Fruit fly (Drosophila melanogaster) whole organism, embryonic: ENCODE measurements around the gene CG31231.
A peak's percentile ranks its signal among the peaks of the same experiment; 100 is the strongest.

ENCODE experiments used
- B-H2 ChIP-seq: fragments of 200-800 bp; sonication (Bioruptor generic); optimal IDR thresholded peaks from 2 replicates; lab custom pipeline; 2018; ENCODE audit warnings: missing biosample characterization, mild to moderate bottlenecking, missing genetic modification characterization
- CG11085 ChIP-seq: fragments of 200-800 bp; sonication (Bioruptor generic); IDR thresholded peaks from 2 replicates; pipeline ENCODE4 v1.3.6; 2022; ENCODE audit warnings: missing biosample characterization, missing genetic modification characterization
- CG12104 ChIP-seq: fragments of 200-800 bp; sonication (Bioruptor generic); optimal IDR thresholded peaks from 3 replicates; lab custom pipeline; 2016; ENCODE audit warnings: missing biosample characterization, missing genetic modification characterization
- CG12299 ChIP-seq: fragments of 200-800 bp; sonication (Bioruptor generic); optimal IDR thresholded peaks from 2 replicates; lab custom pipeline; 2018; ENCODE audit warnings: missing biosample characterization, mild to moderate bottlenecking, missing genetic modification characterization
- CG14710 ChIP-seq: fragments of 200-800 bp; sonication (Bioruptor generic); optimal IDR thresholded peaks from 3 replicates; lab custom pipeline; 2019; ENCODE audit warnings: missing biosample characterization, mild to moderate bottlenecking, missing genetic modification characterization, moderate library complexity
- CG15011 ChIP-seq: fragments of 200-800 bp; sonication (Bioruptor generic); optimal IDR thresholded peaks from 3 replicates; lab custom pipeline; 2018; ENCODE audit warnings: missing biosample characterization, mild to moderate bottlenecking, missing genetic modification characterization
- CG18011 ChIP-seq: fragments of 200-800 bp; sonication (Bioruptor generic); optimal IDR thresholded peaks from 2 replicates; lab custom pipeline; 2017; ENCODE audit warnings: missing biosample characterization, missing genetic modification characterization, mild to moderate bottlenecking, moderate library complexity, missing genotype
- CG30403 ChIP-seq: fragments of 200-800 bp; sonication (Bioruptor generic); optimal IDR thresholded peaks from 3 replicates; lab custom pipeline; 2016; ENCODE audit warnings: missing biosample characterization, missing genetic modification characterization
- CG31224 ChIP-seq: fragments of 200-800 bp; sonication (Bioruptor generic); IDR thresholded peaks from 2 replicates; pipeline ENCODE4 v1.3.6; 2022; ENCODE audit warnings: missing biosample characterization, missing genetic modification characterization
- CG3407 ChIP-seq: fragments of 200-800 bp; sonication (Bioruptor generic); optimal IDR thresholded peaks from 2 replicates; lab custom pipeline; 2018; ENCODE audit warnings: missing biosample characterization, mild to moderate bottlenecking, missing genetic modification characterization
- CG4854 ChIP-seq: fragments of 200-800 bp; sonication (Bioruptor generic); optimal IDR thresholded peaks from 2 replicates; lab custom pipeline; 2016; ENCODE audit warnings: missing biosample characterization, missing genetic modification characterization, inconsistent platforms
- CG6272 ChIP-seq: fragments of 200-800 bp; sonication (Bioruptor generic); IDR thresholded peaks from 2 replicates; pipeline ENCODE4 v1.3.6; 2022; ENCODE audit warnings: missing biosample characterization, missing genetic modification characterization
- CG6689 ChIP-seq: fragments of 200-800 bp; sonication (Bioruptor generic); IDR thresholded peaks from 2 replicates; pipeline ENCODE4 v1.3.6; 2022; ENCODE audit warnings: missing biosample characterization, missing genetic modification characterization
- CG6813 ChIP-seq: fragments of 200-800 bp; sonication (Bioruptor generic); optimal IDR thresholded peaks from 2 replicates; lab custom pipeline; 2017; ENCODE audit warnings: missing biosample characterization, missing genetic modification characterization, mild to moderate bottlenecking, moderate library complexity, missing genetic modification reagents
- CG7372 ChIP-seq: fragments of 200-800 bp; sonication (Bioruptor generic); IDR thresholded peaks from 2 replicates; pipeline ENCODE4 v1.3.6; 2022; ENCODE audit warnings: missing biosample characterization, missing genetic modification characterization
- CG7556 ChIP-seq: fragments of 200-800 bp; sonication (Bioruptor generic); optimal IDR thresholded peaks from 2 replicates; lab custom pipeline; 2017; ENCODE audit warnings: missing biosample characterization, mild to moderate bottlenecking, missing genetic modification characterization
- CG7745 ChIP-seq: fragments of 200-800 bp; sonication (Bioruptor generic); optimal IDR thresholded peaks from 2 replicates; lab custom pipeline; 2018; ENCODE audit warnings: missing biosample characterization, mild to moderate bottlenecking, missing genetic modification characterization, moderate library complexity
- CG9437 ChIP-seq: fragments of 200-800 bp; sonication (Bioruptor generic); optimal IDR thresholded peaks from 2 replicates; lab custom pipeline; 2018; ENCODE audit warnings: missing biosample characterization, mild to moderate bottlenecking, missing genetic modification characterization
- Dek ChIP-seq: fragments of 200-800 bp; sonication (Bioruptor generic); optimal IDR thresholded peaks from 3 replicates; lab custom pipeline; 2019; ENCODE audit warnings: missing biosample characterization, mild to moderate bottlenecking, missing genetic modification characterization, moderate library complexity
- Dll ChIP-seq: fragments of 200-800 bp; sonication (Bioruptor generic); IDR thresholded peaks from 4 replicates; pipeline ENCODE4 v1.3.6; 2022; ENCODE audit warnings: missing biosample characterization, missing genetic modification characterization; ENCODE audit not compliant: partially characterized antibody
- ERR ChIP-seq: fragments of 200-800 bp; sonication (Bioruptor generic); optimal IDR thresholded peaks from 2 replicates; lab custom pipeline; 2016; ENCODE audit warnings: missing biosample characterization, missing genetic modification characterization
- Elba2 ChIP-seq: fragments of 200-800 bp; sonication (Bioruptor generic); optimal IDR thresholded peaks from 3 replicates; lab custom pipeline; 2016; ENCODE audit warnings: missing biosample characterization, missing genetic modification characterization
- Fer2 ChIP-seq: fragments of 200-800 bp; sonication (Bioruptor generic); optimal IDR thresholded peaks from 2 replicates; lab custom pipeline; 2018; ENCODE audit warnings: missing biosample characterization, mild to moderate bottlenecking, missing genetic modification characterization, moderate library complexity
- Hr78 ChIP-seq, 2 experiments: fragments of 200-800 bp in 1 of 2; fragments of >200 bp in 1 of 2; sonication (Bioruptor generic) in 1 of 2; optimal IDR thresholded peaks; 2 replicates each; lab custom pipeline; 2017 to 2019; ENCODE audit warnings: missing biosample characterization in 2 of 2, missing genetic modification characterization in 2 of 2, mild to moderate bottlenecking in 1 of 2, moderate library complexity in 1 of 2
- Lim3 ChIP-seq: fragments of 200-800 bp; sonication (Bioruptor generic); IDR thresholded peaks from 2 replicates; pipeline ENCODE4 v1.3.6; 2022; ENCODE audit warnings: missing biosample characterization, missing genetic modification characterization
- Lpt ChIP-seq: fragments of >200 bp; optimal IDR thresholded peaks from 2 replicates; lab custom pipeline; 2018; ENCODE audit warnings: missing biosample characterization, missing genetic modification characterization
- MBD-R2 ChIP-seq: fragments of 200-800 bp; sonication (Bioruptor generic); IDR thresholded peaks from 2 replicates; pipeline ENCODE4 v1.3.6; 2022; ENCODE audit warnings: missing biosample characterization, missing genetic modification characterization
- Oaz ChIP-seq: fragments of 200-800 bp; sonication (Bioruptor generic); IDR thresholded peaks from 2 replicates; pipeline ENCODE4 v1.3.6; 2022; ENCODE audit warnings: missing biosample characterization, missing genetic modification characterization
- Oli ChIP-seq: fragments of 200-800 bp; sonication (Bioruptor generic); optimal IDR thresholded peaks from 2 replicates; lab custom pipeline; 2018; ENCODE audit warnings: missing biosample characterization, mild to moderate bottlenecking, missing genetic modification characterization, moderate library complexity
- Poxn ChIP-seq: fragments of 200-800 bp; sonication (Bioruptor generic); IDR thresholded peaks from 2 replicates; pipeline ENCODE4 v1.3.6; 2022; ENCODE audit warnings: missing biosample characterization, missing genetic modification characterization
- Sry-β ChIP-seq: fragments of 200-800 bp; sonication (Bioruptor generic); optimal IDR thresholded peaks from 2 replicates; lab custom pipeline; 2018; ENCODE audit warnings: missing biosample characterization, mild to moderate bottlenecking, missing genetic modification characterization, moderate library complexity
- Xrp1 ChIP-seq: fragments of 200-800 bp; sonication (Bioruptor generic); IDR thresholded peaks from 2 replicates; pipeline ENCODE4 v1.3.6; 2022; ENCODE audit warnings: missing biosample characterization, missing genetic modification characterization
- ase ChIP-seq: fragments of 200-800 bp; sonication (Bioruptor generic); IDR thresholded peaks from 3 replicates; pipeline ENCODE4 v1.3.6; 2022; ENCODE audit warnings: missing biosample characterization, missing genetic modification characterization
- ash1 ChIP-seq: fragments of 200-800 bp; sonication (Bioruptor generic); optimal IDR thresholded peaks from 2 replicates; lab custom pipeline; 2018; ENCODE audit warnings: missing biosample characterization, mild to moderate bottlenecking, missing genetic modification characterization
- ato ChIP-seq: fragments of 200-800 bp; sonication (Bioruptor generic); IDR thresholded peaks from 2 replicates; pipeline ENCODE4 v1.3.6; 2022; ENCODE audit warnings: missing biosample characterization, missing genetic modification characterization; ENCODE audit not compliant: partially characterized antibody
- fd102C ChIP-seq: fragments of 200-800 bp; sonication (Bioruptor generic); optimal IDR thresholded peaks from 2 replicates; lab custom pipeline; 2018; ENCODE audit warnings: missing biosample characterization, mild to moderate bottlenecking, missing genetic modification characterization, moderate library complexity
- h ChIP-seq: fragments of >200 bp; optimal IDR thresholded peaks from 2 replicates; lab custom pipeline; 2017
- hkb ChIP-seq, 2 experiments: fragments of 200-800 bp in 1 of 2; fragments of >200 bp in 1 of 2; sonication (Bioruptor generic) in 1 of 2; IDR thresholded peaks in 1 of 2; optimal IDR thresholded peaks in 1 of 2; 2 replicates each; pipeline versions ENCODE4 v1.3.6 to Lab custom; 2017 to 2022; ENCODE audit warnings: missing biosample characterization in 1 of 2, missing genetic modification characterization in 1 of 2
- jumu ChIP-seq: fragments of 200-800 bp; sonication (Bioruptor generic); optimal IDR thresholded peaks from 3 replicates; lab custom pipeline; 2016; ENCODE audit warnings: missing biosample characterization, missing genetic modification characterization
- lilli ChIP-seq: fragments of 200-800 bp; sonication (Bioruptor generic); optimal IDR thresholded peaks from 3 replicates; lab custom pipeline; 2016; ENCODE audit warnings: missing biosample characterization, missing genetic modification characterization
- mld ChIP-seq: fragments of 200-800 bp; sonication (Bioruptor generic); IDR thresholded peaks from 3 replicates; pipeline ENCODE4 v1.3.6; 2022; ENCODE audit warnings: missing biosample characterization, missing genetic modification characterization; ENCODE audit not compliant: partially characterized antibody
- org-1 ChIP-seq: fragments of 200-800 bp; sonication (Bioruptor generic); optimal IDR thresholded peaks from 2 replicates; lab custom pipeline; 2017; ENCODE audit warnings: missing biosample characterization, missing genetic modification characterization
- pan ChIP-seq, 4 experiments: fragments of >200 bp in 3 of 4; fragments of 200-800 bp in 1 of 4; sonication (Bioruptor generic) in 1 of 4; optimal IDR thresholded peaks in 3 of 4; IDR thresholded peaks in 1 of 4; 2 replicates each; pipeline versions ENCODE4 v1.3.6 to Lab custom; 2017 to 2022; ENCODE audit warnings: missing biosample characterization in 2 of 4, missing genetic modification characterization in 2 of 4, mixed read lengths in 1 of 4
- pum ChIP-seq: fragments of 200-800 bp; sonication (Bioruptor generic); optimal IDR thresholded peaks from 2 replicates; lab custom pipeline; 2016; ENCODE audit warnings: missing biosample characterization, missing genetic modification characterization
- ssp ChIP-seq: fragments of 200-800 bp; sonication (Bioruptor generic); IDR thresholded peaks from 2 replicates; pipeline ENCODE4 v1.3.6; 2022; ENCODE audit warnings: missing biosample characterization, missing genetic modification characterization
- usp ChIP-seq: fragments of >200 bp; optimal IDR thresholded peaks from 2 replicates; lab custom pipeline; 2017; ENCODE audit warnings: missing biosample characterization, missing genetic modification characterization
- zen ChIP-seq: fragments of 200-800 bp; sonication (Bioruptor generic); optimal IDR thresholded peaks from 3 replicates; lab custom pipeline; 2018; ENCODE audit warnings: missing biosample characterization, mild to moderate bottlenecking, missing genetic modification characterization, moderate library complexity
- zfh2 ChIP-seq: fragments of 200-800 bp; sonication (Bioruptor generic); optimal IDR thresholded peaks from 2 replicates; lab custom pipeline; 2016; ENCODE audit warnings: missing biosample characterization, missing genetic modification characterization

The CG31231 gene

dm6 chr3R:18670441-18671111, 5.4 kb downstream of the CG31231 start (continued):
- TF ChIP-seq Fer2 (tag; lab: Kevin White, UChicago) (peak; percentile 51), CG11085 (GFP tag; lab: Robert Waterston, UW) (0 out of 2 replicates have a peak, but pooled peaks have one; percentile 31), zen (tag; lab: Kevin White, UChicago) (no peak), CG30403 (GFP tag; lab: Kevin White, UChicago) (peak; percentile 75), h (no peak), CG9437 (GFP tag; lab: Kevin White, UChicago) (peak; percentile 14), lilli (no peak), jumu (GFP tag; lab: Kevin White, UChicago) (peak; percentile 34), fd102C (GFP tag; lab: Kevin White, UChicago) (no peak), CG6689 (GFP tag; lab: Robert Waterston, UW) (peak; percentile 27; the same call in 1 of the 2 replicates), Hr78 (GFP tag; optimal IDR thresholded peaks at IDR 0.05; lab: Kevin White, UChicago) (no peak), CG4854 (GFP tag; lab: Kevin White, UChicago) (no peak), ato (GFP tag; lab: Robert Waterston, UW) (no peak), CG14710 (tag; lab: Kevin White, UChicago) (peak; percentile 12), Sry-β (GFP tag; lab: Kevin White, UChicago) (no peak), CG7745 (tag; lab: Kevin White, UChicago) (no peak), pan (optimal IDR thresholded peaks at IDR 0.05; lab: Kevin White, UChicago) (no peak), pan (GFP tag; optimal IDR thresholded peaks at IDR 0.05 in 1 of 2, IDR thresholded peaks at IDR 0.05 in 1 of 2) (peak in 1 of 2 experiments; percentile 26), Elba2 (GFP tag; lab: Kevin White, UChicago) (no peak), Poxn (GFP tag; lab: Robert Waterston, UW) (no peak), MBD-R2 (GFP tag; lab: Robert Waterston, UW) (peak; percentile 29; the same call in 1 of the 2 replicates), CG6272 (GFP tag; lab: Robert Waterston, UW) (no peak), CG18011 (no peak), ase (GFP tag; lab: Robert Waterston, UW) (no peak), CG31224 (GFP tag; lab: Robert Waterston, UW) (0 out of 2 replicates have a peak, but pooled peaks have one; percentile 29), ERR (GFP tag; lab: Kevin White, UChicago) (no peak), hkb (optimal IDR thresholded peaks at IDR 0.05; lab: Kevin White, UChicago) (no peak), hkb (GFP tag; IDR thresholded peaks at IDR 0.05; lab: Robert Waterston, UW) (peak; percentile 70; the same call in 1 of the 2 replicates), ash1 (GFP tag; lab: Kevin White, UChicago) (no peak), Oli (tag; lab: Kevin White, UChicago) (peak; percentile 63), zfh2 (GFP tag; lab: Kevin White, UChicago) (peak; percentile 5), B-H2 (GFP tag; lab: Kevin White, UChicago) (no peak), Dll (GFP tag; lab: Robert Waterston, UW) (0 out of 4 replicates have a peak, but pooled peaks have one; percentile 31), CG3407 (GFP tag; lab: Kevin White, UChicago) (peak; percentile 29), Xrp1 (peak; percentile 44), mld (GFP tag; lab: Robert Waterston, UW) (no peak), CG7372 (GFP tag; lab: Robert Waterston, UW) (0 out of 2 replicates have a peak, but pooled peaks have one; percentile 32), Lpt (GFP tag; lab: Kevin White, UChicago) (no peak), CG12104 (GFP tag; lab: Kevin White, UChicago) (no peak), Lim3 (no peak), CG15011 (GFP tag; lab: Kevin White, UChicago) (no peak), usp (GFP tag; lab: Kevin White, UChicago) (no peak), CG6813 (peak; percentile 24), pum (peak; percentile 43), Dek (tag; lab: Kevin White, UChicago) (peak; percentile 61), CG12299 (tag; lab: Kevin White, UChicago) (peak; percentile 47), Oaz (GFP tag; lab: Robert Waterston, UW) (no peak), ssp (GFP tag; lab: Robert Waterston, UW) (peak; percentile 24; the same call in 1 of the 2 replicates), org-1 (GFP tag; lab: Kevin White, UChicago) (peak; percentile 30), CG7556 (GFP tag; lab: Kevin White, UChicago) (peak; percentile 68)
